Worm (Caenorhabditis elegans) whole organism, young adult: Measurements from ENCODE around the gene Y54G11A.2.
A peak's percentile ranks its signal among the peaks of the same experiment; 100 is the strongest.

Experiments used
- B0261.1 ChIP-seq: sonication (generic microtip); optimal IDR thresholded peaks from 2 replicates; lab custom pipeline; 2016; ENCODE audit warnings: mild to moderate bottlenecking, missing genetic modification characterization, moderate library complexity, missing compliant biosample characterization
- F49E8.2 ChIP-seq: sonication (generic microtip); optimal IDR thresholded peaks from 3 replicates; lab custom pipeline; 2017; ENCODE audit warnings: missing genetic modification characterization, mild to moderate bottlenecking, missing compliant biosample characterization, antibody characterized with exemption, moderate library complexity; ENCODE audit not compliant: insufficient read depth
- F52B5.7 ChIP-seq: sonication (generic microtip); optimal IDR thresholded peaks from 2 replicates; lab custom pipeline; 2016; ENCODE audit warnings: mild to moderate bottlenecking, missing genetic modification characterization, missing compliant biosample characterization
- F55B11.4 ChIP-seq: sonication (generic microtip); optimal IDR thresholded peaks from 2 replicates; lab custom pipeline; 2016; ENCODE audit warnings: missing compliant biosample characterization, missing genetic modification characterization, borderline replicate concordance; ENCODE audit not compliant: insufficient read depth
- F57A8.1 ChIP-seq: fragments of 200-800 bp; sonication (Bioruptor generic); optimal IDR thresholded peaks from 2 replicates; lab custom pipeline; 2018; ENCODE audit warnings: mild to moderate bottlenecking, missing genetic modification characterization, moderate library complexity, missing compliant biosample characterization
- K12H6.12 ChIP-seq: fragments of 200-800 bp; sonication (Bioruptor generic); optimal IDR thresholded peaks from 2 replicates; lab custom pipeline; 2018; ENCODE audit warnings: mild to moderate bottlenecking, missing genetic modification characterization, missing compliant biosample characterization
- Y53F4B.3 ChIP-seq: fragments of 200-800 bp; sonication (Bioruptor generic); IDR thresholded peaks from 2 replicates; pipeline ENCODE4 v1.3.6; 2022; ENCODE audit warnings: missing genetic modification reagents, missing genetic modification characterization, missing compliant biosample characterization
- Y67H2A.10 ChIP-seq: fragments of 200-800 bp; sonication (Bioruptor generic); conservative IDR thresholded peaks from 2 replicates; pipeline ENCODE4 v1.3.6; 2022; ENCODE audit warnings: missing genetic modification reagents, missing genetic modification characterization, missing compliant biosample characterization
- Y95B8A.8 ChIP-seq: fragments of 200-800 bp; sonication (Bioruptor generic); IDR thresholded peaks from 2 replicates; pipeline ENCODE4 v1.3.6; 2022; ENCODE audit warnings: missing genetic modification reagents, missing genetic modification characterization, missing compliant biosample characterization
- aptf-2 ChIP-seq: fragments of 200-800 bp; sonication (Bioruptor generic); conservative IDR thresholded peaks from 2 replicates; pipeline ENCODE4 v1.3.6; 2022; ENCODE audit warnings: missing genetic modification reagents, missing genetic modification characterization, missing compliant biosample characterization
- attf-5 ChIP-seq: fragments of 200-800 bp; sonication (Bioruptor generic); optimal IDR thresholded peaks from 2 replicates; lab custom pipeline; 2018; ENCODE audit warnings: mild to moderate bottlenecking, missing genetic modification characterization, missing compliant biosample characterization
- cebp-2 ChIP-seq: fragments of 200-800 bp; sonication (Bioruptor generic); IDR thresholded peaks from 2 replicates; pipeline ENCODE4 v1.3.6; 2022; ENCODE audit warnings: missing genetic modification characterization, missing compliant biosample characterization
- chd-7 ChIP-seq: sonication (generic microtip); optimal IDR thresholded peaks from 2 replicates; lab custom pipeline; 2016; ENCODE audit warnings: mild to moderate bottlenecking, missing genetic modification characterization, moderate library complexity, missing compliant biosample characterization
- dox-1 ChIP-seq: fragments of 200-800 bp; sonication (Bioruptor generic); IDR thresholded peaks from 2 replicates; pipeline ENCODE4 v1.3.6; 2022; ENCODE audit warnings: missing genetic modification reagents, missing genetic modification characterization, missing compliant biosample characterization
- efl-1 ChIP-seq: fragments of 150-350 bp; optimal IDR thresholded peaks from 2 replicates; lab custom pipeline; 2014; ENCODE audit warnings: missing biosample characterization, missing genetic modification reagents, missing genetic modification characterization
- egl-18 ChIP-seq: fragments of 200-800 bp; sonication (Bioruptor generic); IDR thresholded peaks from 2 replicates; pipeline ENCODE4 v1.3.6; 2022; ENCODE audit warnings: missing genetic modification reagents, missing genetic modification characterization, missing compliant biosample characterization
- ekl-4 ChIP-seq: fragments of 200-800 bp; sonication (Bioruptor generic); IDR thresholded peaks from 2 replicates; pipeline ENCODE4 v1.3.6; 2022; ENCODE audit warnings: missing genetic modification reagents, missing genetic modification characterization, missing compliant biosample characterization
- gei-17 ChIP-seq: fragments of 200-800 bp; sonication (Bioruptor generic); optimal IDR thresholded peaks from 2 replicates; lab custom pipeline; 2018; ENCODE audit warnings: mild to moderate bottlenecking, missing genetic modification characterization, missing compliant biosample characterization
- hmg-20 ChIP-seq: fragments of 200-800 bp; sonication (Bioruptor generic); IDR thresholded peaks from 2 replicates; pipeline ENCODE4 v1.3.6; 2022; ENCODE audit warnings: missing genetic modification reagents, missing genetic modification characterization, missing compliant biosample characterization
- hrde-1 ChIP-seq: sonication (generic microtip); optimal IDR thresholded peaks from 2 replicates; lab custom pipeline; 2016; ENCODE audit warnings: missing genetic modification characterization, mild to moderate bottlenecking, missing compliant biosample characterization, moderate library complexity, missing genotype, missing genetic modification reagents, borderline replicate concordance
- hsf-1 ChIP-seq: fragments of 200-800 bp; sonication (Bioruptor generic); IDR thresholded peaks from 2 replicates; pipeline ENCODE4 v1.3.6; 2022; ENCODE audit warnings: missing genetic modification reagents, missing genetic modification characterization, missing compliant biosample characterization
- lin-26 ChIP-seq: fragments of 200-800 bp; sonication (Bioruptor generic); IDR thresholded peaks from 2 replicates; pipeline ENCODE4 v1.3.6; 2022; ENCODE audit warnings: missing genetic modification reagents, missing genetic modification characterization, missing compliant biosample characterization
- lir-1 ChIP-seq: fragments of 200-800 bp; sonication (Bioruptor generic); conservative IDR thresholded peaks from 2 replicates; pipeline ENCODE4 v1.3.6; 2022; ENCODE audit warnings: missing genetic modification reagents, missing genetic modification characterization, missing compliant biosample characterization
- lsl-1 ChIP-seq: fragments of 200-800 bp; sonication (Bioruptor generic); optimal IDR thresholded peaks from 2 replicates; lab custom pipeline; 2018; ENCODE audit warnings: mild to moderate bottlenecking, missing genetic modification characterization, moderate library complexity, missing compliant biosample characterization
- madf-6 ChIP-seq: fragments of 200-800 bp; sonication (Bioruptor generic); IDR thresholded peaks from 2 replicates; pipeline ENCODE4 v1.3.6; 2022; ENCODE audit warnings: missing genetic modification reagents, missing genetic modification characterization, missing compliant biosample characterization
- madf-8 ChIP-seq: fragments of 200-800 bp; sonication (Bioruptor generic); conservative IDR thresholded peaks from 2 replicates; pipeline ENCODE4 v1.3.6; 2022; ENCODE audit warnings: missing genetic modification reagents, missing genetic modification characterization, missing compliant biosample characterization
- mes-4 ChIP-seq: sonication (generic microtip); optimal IDR thresholded peaks from 2 replicates; lab custom pipeline; 2016; ENCODE audit warnings: missing genotype, missing genetic modification characterization, missing compliant biosample characterization
- nfya-1 ChIP-seq: sonication (generic microtip); optimal IDR thresholded peaks from 2 replicates; lab custom pipeline; 2017; ENCODE audit warnings: antibody characterized with exemption, missing compliant biosample characterization, missing genetic modification characterization, borderline replicate concordance; ENCODE audit not compliant: insufficient read depth
- nfyb-1 ChIP-seq: fragments of 200-800 bp; sonication (Bioruptor generic); IDR thresholded peaks from 2 replicates; pipeline ENCODE4 v1.3.6; 2022; ENCODE audit warnings: missing genetic modification reagents, missing genetic modification characterization, missing compliant biosample characterization
- pbrm-1 ChIP-seq: fragments of 200-800 bp; sonication (Bioruptor generic); IDR thresholded peaks from 2 replicates; pipeline ENCODE4 v1.3.6; 2022; ENCODE audit warnings: missing genetic modification reagents, missing genetic modification characterization, missing compliant biosample characterization
- rcor-1 ChIP-seq: fragments of 200-800 bp; sonication (Bioruptor generic); IDR thresholded peaks from 2 replicates; pipeline ENCODE4 v1.3.6; 2022; ENCODE audit warnings: missing genetic modification reagents, missing genetic modification characterization, missing compliant biosample characterization
- rpc-1 ChIP-seq, 2 experiments: fragments of 150-350 bp in 1 of 2; sonication (generic microtip) in 1 of 2; optimal IDR thresholded peaks; 2 replicates each; lab custom pipeline; 2014 to 2018; ENCODE audit warnings: missing biosample characterization in 1 of 2, missing genetic modification characterization in 1 of 2, missing genetic modification reagents in 1 of 2, missing genotype in 1 of 2
- sea-2 ChIP-seq: fragments of 200-800 bp; sonication (Bioruptor generic); IDR thresholded peaks from 2 replicates; pipeline ENCODE4 v1.3.6; 2022; ENCODE audit warnings: missing genetic modification characterization, missing compliant biosample characterization
- snpc-1.3 ChIP-seq: sonication (generic microtip); optimal IDR thresholded peaks from 2 replicates; lab custom pipeline; 2017; ENCODE audit warnings: missing genetic modification characterization, mild to moderate bottlenecking, missing compliant biosample characterization, antibody characterized with exemption, moderate library complexity, missing genotype, missing genetic modification reagents; ENCODE audit not compliant: insufficient read depth
- snpc-3.4 ChIP-seq: sonication (generic microtip); optimal IDR thresholded peaks from 2 replicates; lab custom pipeline; 2017; ENCODE audit warnings: missing genetic modification characterization, mild to moderate bottlenecking, missing compliant biosample characterization, antibody characterized with exemption, moderate library complexity, missing genotype, missing genetic modification reagents
- snpc-4 ChIP-seq, 5 experiments: fragments of 150-350 bp in 1 of 5; sonication (generic microtip) in 4 of 5; optimal IDR thresholded peaks; 2 replicates each; lab custom pipeline; 2014 to 2018; ENCODE audit warnings: missing genetic modification characterization in 5 of 5, missing biosample characterization in 3 of 5, antibody characterized with exemption in 2 of 5, mild to moderate bottlenecking in 2 of 5, missing compliant biosample characterization in 2 of 5, missing genotype in 2 of 5, moderate library complexity in 2 of 5, missing genetic modification reagents in 1 of 5
- tbp1 ChIP-seq: fragments of 200-800 bp; sonication (Bioruptor generic); optimal IDR thresholded peaks from 2 replicates; lab custom pipeline; 2018; ENCODE audit warnings: mild to moderate bottlenecking, missing genetic modification characterization, missing compliant biosample characterization
- tlf-1 ChIP-seq: fragments of 200-800 bp; sonication (Bioruptor generic); optimal IDR thresholded peaks from 2 replicates; lab custom pipeline; 2018; ENCODE audit warnings: mild to moderate bottlenecking, missing genetic modification characterization, missing compliant biosample characterization
- unc-130 ChIP-seq: sonication (generic microtip); optimal IDR thresholded peaks from 2 replicates; lab custom pipeline; 2016; ENCODE audit warnings: missing genetic modification reagents, missing genetic modification characterization, missing compliant biosample characterization
- unc-62 ChIP-seq: fragments of 150-350 bp; optimal IDR thresholded peaks from 2 replicates; lab custom pipeline; 2014; ENCODE audit warnings: missing biosample characterization, missing genetic modification reagents, missing genetic modification characterization
- xnd-1 ChIP-seq: sonication (generic microtip); optimal IDR thresholded peaks from 2 replicates; lab custom pipeline; 2016; ENCODE audit warnings: missing genotype, missing genetic modification reagents, missing genetic modification characterization, missing compliant biosample characterization
- ztf-28 ChIP-seq: fragments of 200-800 bp; sonication (Bioruptor generic); IDR thresholded peaks from 2 replicates; pipeline ENCODE4 v1.3.6; 2022; ENCODE audit warnings: missing genetic modification reagents, missing genetic modification characterization, missing compliant biosample characterization

The Y54G11A.2 gene

ce11 chrII:14243503-14243902, 8.7 kb upstream of the Y54G11A.2 start, which contains the start of gene jmjd-2:
jmjd-2 (minus strand) TSS chrII:14243603.
- no peak for TF ChIP-seq egl-18 (GFP tag; lab: Robert Waterston, UW)
- no peak for TF ChIP-seq hsf-1 (GFP tag; lab: Robert Waterston, UW)
- TF ChIP-seq pbrm-1 (GFP tag; lab: Robert Waterston, UW), result no peak
- no peak for TF ChIP-seq F55B11.4
- TF ChIP-seq hrde-1, result no peak
- no peak for TF ChIP-seq lin-26 (GFP tag; lab: Robert Waterston, UW)

- TF ChIP-seq snpc-3.4 (tag; lab: Kevin White, UChicago) (peak; percentile 84), rcor-1 (GFP tag; lab: Robert Waterston, UW) (peak; percentile 82), ekl-4 (GFP tag; lab: Robert Waterston, UW) (peak; percentile 74), nfyb-1 (GFP tag; lab: Robert Waterston, UW) (no peak), mes-4 (tag; lab: Kevin White, UChicago) (no peak), cebp-2 (no peak), madf-8 (GFP tag; lab: Robert Waterston, UW) (peak; percentile 97), ztf-28 (GFP tag; lab: Robert Waterston, UW) (peak; percentile 79; the same call in 1 of the 2 replicates), chd-7 (no peak), F57A8.1 (GFP tag; lab: Kevin White, UChicago) (no peak), lir-1 (GFP tag; lab: Robert Waterston, UW) (peak; percentile 56; the same call in 1 of the 2 replicates), gei-17 (GFP tag; lab: Kevin White, UChicago) (no peak), aptf-2 (GFP tag; lab: Robert Waterston, UW) (no peak), tlf-1 (GFP tag; lab: Kevin White, UChicago) (peak; percentile 73), F55B11.4 (no peak), hrde-1 (peak; percentile 38), attf-5 (GFP tag; lab: Kevin White, UChicago) (no peak), rpc-1 (optimal IDR thresholded peaks at IDR 0.05; lab: Kevin White, UChicago) (no peak), rpc-1 (tag; optimal IDR thresholded peaks at IDR 0.05; lab: Kevin White, UChicago) (no peak), F49E8.2 (tag; lab: Kevin White, UChicago) (peak; percentile 65), xnd-1 (peak; percentile 100), madf-6 (GFP tag; lab: Robert Waterston, UW) (peak; percentile 99), dox-1 (GFP tag; lab: Robert Waterston, UW) (peak; percentile 76), efl-1 (GFP tag; lab: Kevin White, UChicago) (peak; percentile 68), hsf-1 (GFP tag; lab: Robert Waterston, UW) (peak; percentile 77), snpc-1.3 (peak; percentile 86), Y53F4B.3 (GFP tag; lab: Robert Waterston, UW) (peak; percentile 56), sea-2 (GFP tag; lab: Robert Waterston, UW) (no peak), lsl-1 (GFP tag; lab: Kevin White, UChicago) (peak; percentile 100), unc-62 (no peak), pbrm-1 (GFP tag; lab: Robert Waterston, UW) (peak; percentile 70), unc-130 (peak; percentile 31), B0261.1 (tag; lab: Kevin White, UChicago) (no peak), hmg-20 (GFP tag; lab: Robert Waterston, UW) (0 out of 2 replicates have a peak, but pooled peaks have one; percentile 7), Y67H2A.10 (GFP tag; lab: Robert Waterston, UW) (no peak), K12H6.12 (tag; lab: Kevin White, UChicago) (peak; percentile 15), nfya-1 (tag; lab: Kevin White, UChicago) (no peak), tbp1 (GFP tag; lab: Kevin White, UChicago) (peak; percentile 53), Y95B8A.8 (GFP tag; lab: Robert Waterston, UW) (peak; percentile 78; the same call in 1 of the 2 replicates), F52B5.7 (tag; lab: Kevin White, UChicago) (no peak), snpc-4 (GFP tag; optimal IDR thresholded peaks at IDR 0.05; lab: Kevin White, UChicago) (no peak), snpc-4 (tag; optimal IDR thresholded peaks at IDR 0.05; lab: Kevin White, UChicago) (peak in 2 of 4 experiments; percentile 17 to 60), lin-26 (GFP tag; lab: Robert Waterston, UW) (no peak)
Measured at ce11 chrII:14244457-14245254, 7.5 kb upstream of the Y54G11A.2 start.
